Worm (Caenorhabditis elegans): ENCODE measurements around the gene C27F2.9.

DNA sequence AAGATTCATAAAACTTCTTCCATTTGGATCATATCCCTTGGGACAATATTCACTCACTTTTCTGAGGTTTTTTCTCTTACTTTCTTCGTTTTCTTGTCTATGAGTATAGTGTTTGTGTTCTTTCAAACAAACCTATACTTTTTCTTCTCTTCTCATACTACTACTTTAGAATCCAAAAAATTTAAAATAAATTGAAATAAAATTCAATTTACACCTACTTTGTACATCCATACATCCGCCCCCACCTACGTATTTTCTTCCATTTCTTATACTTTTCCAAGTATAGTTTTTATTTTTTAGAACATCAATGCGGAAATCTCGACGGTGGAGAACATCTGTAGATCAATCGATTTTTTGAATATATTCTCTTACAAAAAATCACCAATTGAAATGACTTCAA is 2.4 kb upstream of the C27F2.9 start, which contains the start of gene nca-2:
- no peak for TF ChIP-seq daf-19 (GFP tag; conservative IDR thresholded peaks at IDR 0.05)
- no peak for TF ChIP-seq ceh-28 (tag; optimal IDR thresholded peaks at IDR 0.05)
- no peak for TF ChIP-seq nhr-6 (tag; optimal IDR thresholded peaks at IDR 0.05)
- TF ChIP-seq ZK546.5 (tag; optimal IDR thresholded peaks at IDR 0.05): no peak
- TF ChIP-seq ama-1 (optimal IDR thresholded peaks at IDR 0.05): no peak

Measured in whole organism, L4 larva.